Fruit fly (Drosophila melanogaster): ENCODE data around the gene CG42245.

The CG42245 gene

dm6 chr3L:2584119-2584805 lies 47.3 kb upstream of the CG42245 start (continued):
- TF ChIP-seq shn (GFP tag; optimal IDR thresholded peaks at IDR 0.05): peak; percentile 54
- peak; percentile 25 for TF ChIP-seq CG8290 (GFP tag; optimal IDR thresholded peaks at IDR 0.05)
- peak in 1 of 2 experiments; percentile 60 for TF ChIP-seq CG8290 (tag; optimal IDR thresholded peaks at IDR 0.05)
- TF ChIP-seq CG4328 (GFP tag; optimal IDR thresholded peaks at IDR 0.05): peak; percentile 15
- TF ChIP-seq Ets65A (GFP tag): peak; percentile 96
- TF ChIP-seq z (GFP tag; IDR thresholded peaks at IDR 0.05): no peak
- peak in 1 of 2 experiments; percentile 84 for TF ChIP-seq Eip74EF (GFP tag; optimal IDR thresholded peaks at IDR 0.05)
- TF ChIP-seq bigmax (GFP tag; optimal IDR thresholded peaks at IDR 0.05): no peak
- peak; percentile 83 for TF ChIP-seq CG32767 (GFP tag; IDR thresholded peaks at IDR 0.05)
- TF ChIP-seq HLH4C (GFP tag; IDR thresholded peaks at IDR 0.05; ENCODE audit: partially characterized antibody): no peak
- no peak for TF ChIP-seq MBD-R2 (GFP tag; IDR thresholded peaks at IDR 0.05)
- peak; percentile 59 for TF ChIP-seq Dad (GFP tag; optimal IDR thresholded peaks at IDR 0.05)
- no peak for TF ChIP-seq Hey (tag; optimal IDR thresholded peaks at IDR 0.05)
- peak; percentile 43 for TF ChIP-seq nom (GFP tag; optimal IDR thresholded peaks at IDR 0.05)
- TF ChIP-seq BtbVII (GFP tag; optimal IDR thresholded peaks at IDR 0.05): peak; percentile 89
- peak; percentile 78 for TF ChIP-seq CG6683 (GFP tag; optimal IDR thresholded peaks at IDR 0.05)
- no peak for TF ChIP-seq Doc2 (GFP tag; IDR thresholded peaks at IDR 0.05)
- TF ChIP-seq gfzf (GFP tag; optimal IDR thresholded peaks at IDR 0.05): no peak
- TF ChIP-seq CG3163 (GFP tag; optimal IDR thresholded peaks at IDR 0.05): no peak
- TF ChIP-seq CG11247 (GFP tag; IDR thresholded peaks at IDR 0.05): 0 out of 2 replicates have a peak, but pooled peaks have one; percentile 6
- no peak for TF ChIP-seq trh (GFP tag; optimal IDR thresholded peaks at IDR 0.05)
- peak; percentile 69 for TF ChIP-seq pum (GFP tag; optimal IDR thresholded peaks at IDR 0.05)
- peak; percentile 80 for TF ChIP-seq CG12769 (tag; optimal IDR thresholded peaks at IDR 0.05)
- peak; percentile 39 for TF ChIP-seq CG31365 (tag; optimal IDR thresholded peaks at IDR 0.05)
- 0 out of 2 replicates have a peak, but pooled peaks have one; percentile 33 for TF ChIP-seq sna (GFP tag; IDR thresholded peaks at IDR 0.05; ENCODE audit: partially characterized antibody)
- peak; percentile 51; the same call in 1 of the 2 replicates for TF ChIP-seq H2.0 (GFP tag; IDR thresholded peaks at IDR 0.05)
- 0 out of 2 replicates have a peak, but pooled peaks have one; percentile 41 for TF ChIP-seq CG5953 (GFP tag; IDR thresholded peaks at IDR 0.05)
- peak; percentile 13 for TF ChIP-seq CG14965 (GFP tag; optimal IDR thresholded peaks at IDR 0.05; ENCODE audit: borderline replicate concordance)
- peak; percentile 68 for TF ChIP-seq Atf-2 (GFP tag; optimal IDR thresholded peaks at IDR 0.05)
- TF ChIP-seq sisA (GFP tag; IDR thresholded peaks at IDR 0.05): peak; percentile 72
- peak; percentile 73 for TF ChIP-seq E2f1 (GFP tag; IDR thresholded peaks at IDR 0.05)
- TF ChIP-seq br (optimal IDR thresholded peaks at IDR 0.05): no peak
- peak; percentile 40 for TF ChIP-seq wek (GFP tag; optimal IDR thresholded peaks at IDR 0.05)
- TF ChIP-seq CG31388 (GFP tag; optimal IDR thresholded peaks at IDR 0.05): peak; percentile 45
- peak; percentile 60 for TF ChIP-seq HLH3B (GFP tag; IDR thresholded peaks at IDR 0.05)
- no peak for TF ChIP-seq lov (optimal IDR thresholded peaks at IDR 0.05)
- peak; percentile 65; the same call in 1 of the 3 replicates for TF ChIP-seq lov (GFP tag; IDR thresholded peaks at IDR 0.05)
- peak; percentile 55 for TF ChIP-seq ewg (GFP tag; optimal IDR thresholded peaks at IDR 0.05)
- TF ChIP-seq GATAe (GFP tag; conservative IDR thresholded peaks at IDR 0.05): no peak
- no peak for TF ChIP-seq CG16779 (GFP tag; IDR thresholded peaks at IDR 0.05)
- TF ChIP-seq Hand (GFP tag; optimal IDR thresholded peaks at IDR 0.05): peak; percentile 87
- TF ChIP-seq usp (GFP tag; optimal IDR thresholded peaks at IDR 0.05): no peak
- peak; percentile 54 for TF ChIP-seq CG1647 (GFP tag; optimal IDR thresholded peaks at IDR 0.05)
- peak; percentile 80 for TF ChIP-seq CG5180 (GFP tag; optimal IDR thresholded peaks at IDR 0.05)
- no peak for TF ChIP-seq vnd (GFP tag; IDR thresholded peaks at IDR 0.05; ENCODE audit: partially characterized antibody)
- TF ChIP-seq Sox102F (GFP tag; optimal IDR thresholded peaks at IDR 0.05): peak; percentile 83
- TF ChIP-seq BEAF-32 (GFP tag; optimal IDR thresholded peaks at IDR 0.05): no peak
- TF ChIP-seq insv (GFP tag; optimal IDR thresholded peaks at IDR 0.05): no peak
- peak; percentile 68 for TF ChIP-seq Bdp1 (GFP tag; optimal IDR thresholded peaks at IDR 0.05)
- peak; percentile 50 for TF ChIP-seq Side (GFP tag; optimal IDR thresholded peaks at IDR 0.05)
